Fruit fly (Drosophila melanogaster): Measurements from ENCODE around the gene cad.

The cad gene

DNA sequence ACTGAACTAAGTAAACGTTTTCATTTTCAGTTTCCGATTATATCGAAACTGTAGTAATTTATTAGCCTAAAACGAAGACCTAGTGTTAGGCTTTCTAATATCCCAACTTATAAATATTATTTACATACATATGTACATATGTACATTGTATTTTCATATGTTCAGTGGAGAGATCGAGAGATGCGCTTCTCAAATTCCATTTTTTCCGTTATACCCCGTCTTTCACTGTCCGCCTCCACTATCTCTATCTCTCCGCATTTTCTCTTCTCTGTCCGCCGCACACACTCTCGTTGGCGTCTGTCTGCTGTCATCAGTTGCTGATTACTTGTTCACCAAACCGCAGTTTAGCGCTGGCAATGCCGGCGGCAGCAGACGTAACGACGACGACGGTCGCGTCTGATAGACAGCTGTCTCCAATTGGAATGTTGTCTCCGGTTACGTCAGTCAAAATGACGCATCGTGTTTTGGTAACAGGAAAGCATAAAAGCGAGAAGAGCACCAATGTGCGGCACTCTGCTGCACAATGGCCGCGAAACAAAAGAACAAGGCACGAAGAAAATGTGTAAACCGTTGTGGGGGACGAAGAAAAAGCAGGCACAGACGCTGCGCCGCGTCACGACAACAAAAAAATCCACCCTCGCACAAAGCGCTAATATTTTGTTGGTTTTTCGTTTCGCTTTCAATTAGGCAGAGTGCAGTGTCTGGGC, 52.1 kb downstream of the cad start, which contains the start of gene CG9331 (continued):
- TF ChIP-seq CG14965 (GFP tag; optimal IDR thresholded peaks at IDR 0.05; ENCODE audit: borderline replicate concordance) (no peak), Mes4 (GFP tag; optimal IDR thresholded peaks at IDR 0.05) (no peak), Opbp (GFP tag; IDR thresholded peaks at IDR 0.05; ENCODE audit: partially characterized antibody) (peak; percentile 65; the same call in 2 of the 3 replicates), phol (tag; optimal IDR thresholded peaks at IDR 0.05) (no peak), Dref (GFP tag; IDR thresholded peaks at IDR 0.05) (no peak), D19B (GFP tag; optimal IDR thresholded peaks at IDR 0.05) (no peak), run (tag; optimal IDR thresholded peaks at IDR 0.05) (peak; percentile 88), NK7.1 (GFP tag; optimal IDR thresholded peaks at IDR 0.05) (no peak), MESR4 (GFP tag; optimal IDR thresholded peaks at IDR 0.05) (no peak), CG16815 (GFP tag; optimal IDR thresholded peaks at IDR 0.05) (no peak), Ets65A (GFP tag) (no peak), CG12104 (GFP tag; optimal IDR thresholded peaks at IDR 0.05) (no peak), Blimp-1 (GFP tag; optimal IDR thresholded peaks at IDR 0.05) (peak; percentile 76), Taf1 (GFP tag; IDR thresholded peaks at IDR 0.05) (no peak), CG8089 (GFP tag; optimal IDR thresholded peaks at IDR 0.05) (no peak), chn (GFP tag; optimal IDR thresholded peaks at IDR 0.05) (peak; percentile 21), Hand (GFP tag; optimal IDR thresholded peaks at IDR 0.05) (no peak), mam (GFP tag; optimal IDR thresholded peaks at IDR 0.05) (no peak), CG8924 (tag; optimal IDR thresholded peaks at IDR 0.05) (no peak), psq (GFP tag; optimal IDR thresholded peaks at IDR 0.05) (peak; percentile 45), slou (GFP tag; optimal IDR thresholded peaks at IDR 0.05) (no peak), disco-r (GFP tag; optimal IDR thresholded peaks at IDR 0.05) (no peak), HLHmδ (GFP tag; optimal IDR thresholded peaks at IDR 0.05) (peak; percentile 61), D (optimal IDR thresholded peaks at IDR 0.05) (peak; percentile 5), D (GFP tag; optimal IDR thresholded peaks at IDR 0.05) (no peak), Poxn (GFP tag; IDR thresholded peaks at IDR 0.05) (no peak), CG13287 (GFP tag; IDR thresholded peaks at IDR 0.05; ENCODE audit: partially characterized antibody) (peak; percentile 33; the same call in 1 of the 2 replicates), sisA (GFP tag; IDR thresholded peaks at IDR 0.05) (no peak), exex (tag; optimal IDR thresholded peaks at IDR 0.05) (no peak), CG10147 (GFP tag; optimal IDR thresholded peaks at IDR 0.05) (no peak), B-H2 (GFP tag; optimal IDR thresholded peaks at IDR 0.05) (no peak), CG10431 (GFP tag; optimal IDR thresholded peaks at IDR 0.05) (no peak), CG6175 (GFP tag; IDR thresholded peaks at IDR 0.05) (peak; percentile 58; the same call in 1 of the 3 replicates), HLH54F (GFP tag; optimal IDR thresholded peaks at IDR 0.05) (no peak), Dbx (GFP tag; IDR thresholded peaks at IDR 0.05) (no peak), CG11085 (GFP tag; IDR thresholded peaks at IDR 0.05) (no peak), CG10321 (GFP tag; IDR thresholded peaks at IDR 0.05) (no peak), al (GFP tag; IDR thresholded peaks at IDR 0.05) (no peak), CG10959 (GFP tag; IDR thresholded peaks at IDR 0.05) (no peak), mld (GFP tag; IDR thresholded peaks at IDR 0.05; ENCODE audit: partially characterized antibody) (0 out of 3 replicates have a peak, but pooled peaks have one; percentile 47), crc (GFP tag; optimal IDR thresholded peaks at IDR 0.05) (no peak), fd64A (GFP tag; optimal IDR thresholded peaks at IDR 0.05) (peak; percentile 16), peb (GFP tag; IDR thresholded peaks at IDR 0.05) (no peak), CG1603 (tag; optimal IDR thresholded peaks at IDR 0.05) (no peak), CG2889 (GFP tag; IDR thresholded peaks at IDR 0.05) (no peak), Ptx1 (GFP tag; IDR thresholded peaks at IDR 0.05) (no peak), sc (optimal IDR thresholded peaks at IDR 0.05) (no peak), sc (GFP tag; optimal IDR thresholded peaks at IDR 0.05) (no peak), pros (GFP tag; optimal IDR thresholded peaks at IDR 0.05) (peak; percentile 96), lilli (GFP tag; optimal IDR thresholded peaks at IDR 0.05) (no peak), Dad (GFP tag; optimal IDR thresholded peaks at IDR 0.05) (no peak)

Measured in whole organism, embryonic.